Fruit fly (Drosophila melanogaster): ENCODE results near the gene DopEcR.

DopEcR gene

DNA sequence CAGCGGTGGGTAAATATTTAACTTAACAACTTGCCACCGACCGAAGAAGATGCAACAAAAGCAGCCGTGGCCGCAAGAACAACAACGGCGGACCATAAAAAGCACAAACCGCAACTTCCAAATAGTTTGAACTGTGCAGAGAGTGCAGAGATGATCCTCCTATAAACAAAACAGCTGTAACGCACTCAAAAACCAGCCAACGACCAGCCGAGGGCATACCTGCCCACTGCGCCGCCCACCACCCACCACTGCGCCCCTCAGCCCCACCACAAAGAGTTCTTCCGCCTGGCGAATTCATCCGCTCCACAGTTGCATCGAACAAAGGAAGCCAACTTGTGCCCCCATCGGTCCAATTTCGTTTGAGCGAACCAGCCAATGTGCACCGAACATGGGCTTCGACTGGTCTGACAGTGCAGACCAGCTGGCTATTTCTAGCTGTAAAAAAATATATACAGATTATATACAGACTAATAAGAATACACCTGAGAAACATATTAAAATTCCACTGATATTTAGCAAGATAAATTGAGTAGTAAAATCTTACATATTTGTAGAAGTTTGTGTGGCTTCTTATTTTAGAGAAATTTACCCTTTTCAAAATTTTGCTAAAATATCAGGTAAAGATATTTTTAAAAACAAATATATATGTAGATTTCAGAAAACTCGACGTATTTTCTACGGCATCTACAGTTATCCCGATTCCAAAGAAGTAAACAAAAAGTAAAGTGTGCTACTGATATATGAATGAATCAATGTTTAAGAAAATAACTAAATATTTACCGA lies 3.5 kb upstream of the DopEcR start (continued):
- TF ChIP-seq OdsH (GFP tag; optimal IDR thresholded peaks at IDR 0.05) = no peak
- peak; percentile 40 for TF ChIP-seq esn (GFP tag; optimal IDR thresholded peaks at IDR 0.05)
- no peak for TF ChIP-seq salr (GFP tag; optimal IDR thresholded peaks at IDR 0.05)
- TF ChIP-seq vri (GFP tag; optimal IDR thresholded peaks at IDR 0.05) = no peak

- TF ChIP-seq cyc (GFP tag; optimal IDR thresholded peaks at IDR 0.05) (peak; percentile 72), spab (GFP tag; optimal IDR thresholded peaks at IDR 0.05) (peak; percentile 92), CG6163 (GFP tag; IDR thresholded peaks at IDR 0.05) (peak; percentile 77), Blimp-1 (GFP tag; optimal IDR thresholded peaks at IDR 0.05) (no peak), CG10631 (GFP tag; optimal IDR thresholded peaks at IDR 0.05) (peak; percentile 74), Hr38 (GFP tag; optimal IDR thresholded peaks at IDR 0.05) (no peak), CG6792 (GFP tag; optimal IDR thresholded peaks at IDR 0.05) (peak; percentile 49), CG11762 (GFP tag; optimal IDR thresholded peaks at IDR 0.05; ENCODE audit: insufficient read depth) (peak; percentile 61), Eip78C (GFP tag) (peak; percentile 91), CG9139 (GFP tag; optimal IDR thresholded peaks at IDR 0.05) (peak; percentile 72), OdsH (GFP tag; optimal IDR thresholded peaks at IDR 0.05) (peak; percentile 61), CG6854 (GFP tag; optimal IDR thresholded peaks at IDR 0.05) (no peak), fd85E (GFP tag; optimal IDR thresholded peaks at IDR 0.05) (no peak), vri (GFP tag; optimal IDR thresholded peaks at IDR 0.05) (peak; percentile 24), Hr39 (GFP tag; optimal IDR thresholded peaks at IDR 0.05) (peak; percentile 11), fd59A (GFP tag; optimal IDR thresholded peaks at IDR 0.05) (peak; percentile 71), CG32006 (GFP tag; optimal IDR thresholded peaks at IDR 0.05) (peak; percentile 3), salr (GFP tag; optimal IDR thresholded peaks at IDR 0.05) (peak; percentile 39 to 50), lz (GFP tag; optimal IDR thresholded peaks at IDR 0.05) (peak; percentile 34), CG3032 (tag; optimal IDR thresholded peaks at IDR 0.05) (peak; percentile 91), pdm3 (GFP tag; optimal IDR thresholded peaks at IDR 0.05) (peak; percentile 54), dsx (GFP tag; optimal IDR thresholded peaks at IDR 0.05; ENCODE audit: poor library complexity, severe bottlenecking) (peak; percentile 85), acj6 (GFP tag; optimal IDR thresholded peaks at IDR 0.05) (peak; percentile 54), CG8119 (GFP tag; IDR thresholded peaks at IDR 0.05) (peak; percentile 48; the same call in 2 of the 3 replicates), CG15336 (GFP tag; IDR thresholded peaks at IDR 0.05) (peak; percentile 30; the same call in 1 of the 2 replicates), esn (GFP tag; optimal IDR thresholded peaks at IDR 0.05) (peak; percentile 54), achi (GFP tag; optimal IDR thresholded peaks at IDR 0.05) (peak; percentile 54), Sox14 (GFP tag; optimal IDR thresholded peaks at IDR 0.05) (peak; percentile 54), CG34406 (GFP tag; optimal IDR thresholded peaks at IDR 0.05) (no peak), CG8632 (GFP tag; optimal IDR thresholded peaks at IDR 0.05) (peak; percentile 30), CG11294 (GFP tag; IDR thresholded peaks at IDR 0.05) (no peak), ss (GFP tag; optimal IDR thresholded peaks at IDR 0.05) (peak; percentile 61 to 66), CG6808 (GFP tag; optimal IDR thresholded peaks at IDR 0.05) (peak; percentile 90), Met (GFP tag; optimal IDR thresholded peaks at IDR 0.05) (peak; percentile 42), svp (GFP tag) (peak; percentile 70), Ets96B (tag; optimal IDR thresholded peaks at IDR 0.05) (peak; percentile 96), Gug (GFP tag; IDR thresholded peaks at IDR 0.05) (no peak), eg (GFP tag; IDR thresholded peaks at IDR 0.05) (peak; percentile 30; the same call in 1 of the 3 replicates), CG16779 (tag; optimal IDR thresholded peaks at IDR 0.05) (peak; percentile 3), Eip93F (GFP tag; optimal IDR thresholded peaks at IDR 0.05) (no peak), Lpt (GFP tag; optimal IDR thresholded peaks at IDR 0.05) (no peak), CG8319 (GFP tag; optimal IDR thresholded peaks at IDR 0.05) (peak; percentile 8), topi (GFP tag; optimal IDR thresholded peaks at IDR 0.05) (peak; percentile 70), Ets21C (GFP tag; optimal IDR thresholded peaks at IDR 0.05) (no peak), CG31627 (GFP tag; optimal IDR thresholded peaks at IDR 0.05) (peak; percentile 21), CG11902 (GFP tag; optimal IDR thresholded peaks at IDR 0.05) (peak; percentile 1), Hr4 (GFP tag; optimal IDR thresholded peaks at IDR 0.05) (no peak), CG3919 (GFP tag; optimal IDR thresholded peaks at IDR 0.05) (peak; percentile 90)
Observed at dm6 chr3L:4383104-4383503, 2.9 kb upstream of the DopEcR start.

Measured in whole organism, prepupa.